Fruit fly (Drosophila melanogaster): ENCODE results near the gene Rab23.
A peak's percentile ranks its signal among the peaks of the same experiment; 100 is the strongest.

Gene Rab23

DNA sequence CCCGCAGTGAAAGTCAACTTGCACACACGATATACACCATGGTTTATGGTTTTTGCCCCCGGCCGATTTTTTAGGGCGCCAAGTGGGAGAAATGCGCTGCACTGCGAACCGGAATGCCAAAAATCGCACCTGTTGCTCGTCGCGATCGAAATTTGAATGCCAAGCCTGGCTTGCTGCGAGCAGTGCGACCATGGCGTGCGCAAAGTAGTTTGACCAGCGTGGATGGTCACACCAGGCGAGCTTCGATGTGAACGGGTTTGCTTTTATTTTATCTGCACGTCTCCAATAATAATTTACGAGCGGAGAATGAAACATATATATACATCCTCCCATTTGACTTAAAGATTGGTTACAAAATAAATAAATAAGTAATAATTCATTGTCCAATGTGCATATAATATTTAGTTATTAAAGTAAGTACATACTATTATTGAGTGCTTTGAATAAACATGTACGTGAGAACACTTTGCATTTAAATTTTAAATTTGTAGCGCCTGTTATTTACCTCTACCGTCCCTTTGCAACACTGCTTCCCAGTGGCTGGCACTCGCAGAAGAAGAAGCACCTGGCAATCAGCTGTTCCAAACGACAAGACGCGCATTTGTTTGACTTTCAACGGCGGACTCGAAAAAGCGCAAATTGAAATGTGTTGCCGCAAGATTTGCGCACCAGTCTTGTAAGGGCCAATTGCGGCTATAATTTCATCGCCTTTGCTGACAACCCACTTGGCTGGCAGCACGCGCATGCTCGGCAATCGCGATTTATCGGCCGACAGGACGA, at the start of gene Rab23, which contains the start of gene plx:
Gene Rab23 (minus strand): TSS at position 166 of the 780 bp plus-strand sequence.
Gene plx (plus strand): TSS at position 587 of the 780 bp plus-strand sequence.
- TF ChIP-seq usp (GFP tag; optimal IDR thresholded peaks at IDR 0.05) (no peak), psq (optimal IDR thresholded peaks at IDR 0.05) (no peak), EcR (GFP tag; optimal IDR thresholded peaks at IDR 0.05) (no peak)

DNA sequence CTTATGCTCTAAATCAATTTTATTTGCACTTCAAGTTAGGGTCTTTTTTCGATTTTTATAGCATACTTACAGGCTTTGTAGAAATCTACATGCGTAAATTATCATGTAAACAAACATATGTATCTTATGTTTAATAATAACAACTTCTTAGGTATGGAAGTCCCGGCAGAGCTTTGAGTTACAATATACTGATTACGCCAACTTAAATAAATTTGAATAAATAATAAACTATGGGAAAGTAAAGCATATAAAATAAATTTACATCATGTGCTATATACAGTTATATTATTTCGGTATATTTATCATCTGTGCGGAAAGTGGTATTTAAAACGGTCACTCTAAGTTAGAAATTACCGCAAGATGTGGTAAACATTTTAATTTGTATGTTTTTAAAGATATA, 47.9 kb upstream of the Rab23 start, which contains the start of gene CG1239:
Gene CG1239 (plus strand): TSS at position 333 of the 400 bp plus-strand sequence.
- TF ChIP-seq Dll (optimal IDR thresholded peaks at IDR 0.05) (no peak), pan (optimal IDR thresholded peaks at IDR 0.05) (no peak), EcR (GFP tag; optimal IDR thresholded peaks at IDR 0.05) (no peak), psq (optimal IDR thresholded peaks at IDR 0.05) (no peak), CG8478 (optimal IDR thresholded peaks at IDR 0.05) (no peak), usp (GFP tag; optimal IDR thresholded peaks at IDR 0.05) (no peak)

DNA sequence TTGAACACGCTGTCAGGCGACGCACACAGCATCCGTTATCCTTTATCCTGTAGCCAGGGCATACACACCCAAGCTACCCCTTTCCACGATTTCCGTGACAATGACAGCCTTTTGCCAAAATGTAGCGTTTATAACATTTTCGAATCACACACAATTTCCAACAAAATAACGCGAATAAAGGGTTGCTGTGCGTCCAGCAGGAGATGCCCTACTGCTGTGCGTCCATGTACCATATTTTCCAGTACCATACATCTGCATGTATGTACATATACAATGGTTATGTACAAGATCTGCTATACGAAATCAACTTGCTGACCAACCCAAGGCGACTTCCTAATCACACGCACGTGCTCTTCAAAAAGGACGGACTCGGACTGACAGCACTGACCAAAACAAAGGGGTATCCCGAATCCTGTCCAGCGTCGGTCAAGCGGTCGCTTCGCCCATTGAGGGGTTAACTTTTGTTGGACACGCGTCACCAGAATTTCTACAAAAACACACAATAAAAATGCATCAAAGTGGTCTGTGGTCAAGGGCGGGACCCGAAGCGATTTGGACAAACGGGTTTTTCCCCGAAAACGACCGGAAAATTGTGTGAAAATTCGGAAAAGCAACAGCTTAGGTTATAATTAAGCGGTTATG, 42.6 kb upstream of the Rab23 start:
- no peak for TF ChIP-seq EcR (GFP tag; optimal IDR thresholded peaks at IDR 0.05)
- no peak for TF ChIP-seq pan (optimal IDR thresholded peaks at IDR 0.05)
- no peak for TF ChIP-seq usp (GFP tag; optimal IDR thresholded peaks at IDR 0.05)
- no peak for TF ChIP-seq psq (optimal IDR thresholded peaks at IDR 0.05)
- no peak for TF ChIP-seq CG8478 (optimal IDR thresholded peaks at IDR 0.05)
- TF ChIP-seq Dll (optimal IDR thresholded peaks at IDR 0.05), result no peak

DNA sequence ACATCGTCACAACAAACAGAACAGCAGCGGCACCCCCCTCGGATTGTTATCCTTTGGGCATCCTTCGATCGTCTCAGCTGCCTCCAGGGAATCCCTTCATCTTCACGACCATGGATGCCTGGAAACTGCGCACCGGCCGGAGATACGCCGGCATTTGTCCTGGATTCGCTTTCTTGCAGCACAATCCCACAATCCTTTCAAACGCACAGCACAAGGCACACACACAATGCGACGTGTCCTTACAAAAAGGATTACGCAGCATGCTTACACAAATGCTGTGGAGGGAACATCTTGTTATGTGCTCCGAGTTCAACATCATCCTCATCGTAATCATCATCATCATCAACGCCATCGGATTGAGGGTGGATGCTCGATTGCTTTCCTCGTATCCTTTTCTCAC, 37.9 kb upstream of the Rab23 start:
- TF ChIP-seq usp (GFP tag; optimal IDR thresholded peaks at IDR 0.05) (no peak), EcR (GFP tag; optimal IDR thresholded peaks at IDR 0.05) (no peak), pan (optimal IDR thresholded peaks at IDR 0.05) (no peak)

DNA sequence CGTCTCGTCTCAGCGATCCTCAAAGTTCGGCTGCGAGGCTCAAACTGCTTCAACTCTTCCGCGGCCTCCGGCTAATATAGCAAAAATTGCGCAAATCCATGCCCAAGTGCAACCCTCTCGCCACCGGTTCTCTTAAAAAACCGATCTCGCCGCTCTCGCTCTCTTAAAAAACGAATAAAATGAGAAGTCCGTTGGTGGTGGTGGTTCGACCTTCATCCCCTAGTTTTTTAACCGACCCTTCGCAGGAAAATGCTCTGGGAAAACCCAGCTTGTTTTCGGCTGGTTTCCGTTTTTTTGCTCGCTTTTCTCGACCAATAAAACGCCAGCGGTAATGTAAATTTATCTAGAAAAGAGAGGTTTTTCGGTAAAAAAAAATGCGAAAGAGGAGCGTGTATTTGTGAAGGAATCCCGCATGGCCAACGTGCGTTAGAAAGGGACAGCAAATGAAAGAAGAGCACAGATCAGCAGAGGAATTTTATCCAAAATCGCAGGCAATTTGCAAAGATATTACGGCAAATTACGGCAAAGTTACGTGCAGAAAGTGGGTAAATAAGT, 31.6 kb upstream of the Rab23 start, which contains the start of gene cas:
Gene cas (minus strand): TSS at position 51 of the 555 bp plus-strand sequence.
- no peak for TF ChIP-seq usp (GFP tag; optimal IDR thresholded peaks at IDR 0.05)
- no peak for TF ChIP-seq EcR (GFP tag; optimal IDR thresholded peaks at IDR 0.05)
- TF ChIP-seq Dll (optimal IDR thresholded peaks at IDR 0.05), result no peak
- TF ChIP-seq pan (optimal IDR thresholded peaks at IDR 0.05), result no peak
- TF ChIP-seq psq (optimal IDR thresholded peaks at IDR 0.05), result no peak
- TF ChIP-seq CG8478 (optimal IDR thresholded peaks at IDR 0.05), result no peak

DNA sequence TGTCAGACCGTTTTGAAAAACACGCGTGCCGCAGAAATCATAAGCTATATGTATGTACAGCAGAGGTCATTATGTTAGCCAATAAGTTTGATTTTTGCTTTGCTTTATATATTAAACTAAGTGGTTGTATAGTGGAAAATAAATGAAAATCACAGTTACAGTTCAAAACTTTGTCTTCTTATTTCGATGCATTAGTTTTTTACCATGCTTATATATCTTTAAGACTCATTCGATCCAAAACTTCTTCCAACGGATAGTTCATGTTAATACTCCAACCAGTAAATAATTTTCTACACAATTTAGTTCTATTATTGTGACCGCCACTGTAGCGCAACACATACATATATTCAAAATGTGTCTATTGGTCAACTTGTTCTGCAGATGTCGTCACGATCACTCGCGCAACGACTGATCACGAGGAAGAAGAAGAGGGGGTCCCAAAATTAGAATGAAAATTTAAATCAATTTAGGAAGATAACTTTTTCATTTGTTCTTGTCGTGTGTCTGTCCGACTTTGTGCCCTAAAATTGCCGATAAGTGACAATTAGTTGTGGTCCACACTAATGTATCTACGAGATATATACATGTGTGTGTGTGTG, 20.3 kb upstream of the Rab23 start:
- no peak for TF ChIP-seq psq (optimal IDR thresholded peaks at IDR 0.05)

DNA sequence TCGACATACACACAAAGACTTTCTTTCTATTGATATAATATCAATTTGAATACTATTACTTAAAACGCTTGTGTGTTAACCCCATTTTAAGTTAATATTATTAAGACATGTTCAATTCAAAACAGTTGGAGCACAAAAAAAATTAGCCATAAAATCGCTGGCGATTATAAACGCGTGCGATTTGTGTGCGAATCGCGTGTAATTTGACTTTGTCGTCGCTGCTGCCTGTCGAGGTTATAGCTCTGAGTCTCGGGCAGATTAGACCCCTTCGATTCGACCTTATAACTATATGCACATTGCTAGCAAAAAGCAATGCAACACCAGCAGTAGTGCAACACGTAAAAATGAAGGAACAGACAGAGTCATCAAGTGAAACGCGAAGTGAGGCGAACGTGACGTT, 19.7 kb upstream of the Rab23 start:
- no peak for TF ChIP-seq pan (optimal IDR thresholded peaks at IDR 0.05)
- TF ChIP-seq CG8478 (optimal IDR thresholded peaks at IDR 0.05), result no peak
- TF ChIP-seq EcR (GFP tag; optimal IDR thresholded peaks at IDR 0.05), result no peak
- no peak for TF ChIP-seq usp (GFP tag; optimal IDR thresholded peaks at IDR 0.05)
- no peak for TF ChIP-seq Dll (optimal IDR thresholded peaks at IDR 0.05)
- TF ChIP-seq psq (optimal IDR thresholded peaks at IDR 0.05), result no peak

DNA sequence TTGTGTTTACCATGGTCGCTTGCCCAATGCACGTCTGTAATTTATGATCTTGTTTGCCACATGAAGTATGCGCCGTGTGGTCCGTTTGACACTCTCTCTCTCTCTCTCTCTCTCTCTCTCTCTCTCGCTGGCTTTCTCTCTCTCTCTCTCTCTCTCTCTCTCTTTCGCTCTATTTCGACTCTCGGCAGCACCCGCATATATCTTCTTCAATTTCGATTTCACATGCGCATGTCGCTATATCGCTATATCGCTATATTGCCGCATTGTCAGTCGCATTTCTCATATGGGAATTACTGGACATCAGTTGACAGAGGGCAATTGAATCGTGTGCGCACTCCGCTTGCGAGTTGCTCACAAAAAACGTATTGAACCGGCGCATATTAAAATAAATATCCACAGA, 15.9 kb upstream of the Rab23 start:
- no peak for TF ChIP-seq EcR (GFP tag; optimal IDR thresholded peaks at IDR 0.05)
- no peak for TF ChIP-seq usp (GFP tag; optimal IDR thresholded peaks at IDR 0.05)
- peak; percentile 74 for TF ChIP-seq Dll (optimal IDR thresholded peaks at IDR 0.05)
- TF ChIP-seq CG8478 (optimal IDR thresholded peaks at IDR 0.05), result no peak
- no peak for TF ChIP-seq psq (optimal IDR thresholded peaks at IDR 0.05)
- TF ChIP-seq pan (optimal IDR thresholded peaks at IDR 0.05), result no peak

DNA sequence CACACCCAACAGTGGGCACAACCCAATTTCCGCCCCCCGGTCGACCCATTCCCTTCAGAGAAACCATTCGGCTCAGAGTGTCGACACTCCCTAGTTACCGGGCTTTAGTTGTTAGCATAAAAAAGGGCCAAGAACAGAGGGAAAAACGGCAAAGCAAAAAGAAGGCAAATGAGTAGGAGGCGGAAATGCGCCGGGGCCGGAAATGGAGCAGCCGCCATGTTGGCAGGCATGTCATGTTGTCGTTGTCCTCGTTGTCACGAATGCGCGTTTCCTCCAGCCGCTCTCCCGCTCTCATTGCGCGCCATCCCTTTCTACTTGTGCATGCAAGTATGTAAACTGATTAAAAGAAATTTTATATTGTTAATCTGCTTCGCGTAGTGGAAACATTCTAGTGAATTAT, 11.2 kb upstream of the Rab23 start:
- no peak for TF ChIP-seq pan (optimal IDR thresholded peaks at IDR 0.05)
- TF ChIP-seq EcR (GFP tag; optimal IDR thresholded peaks at IDR 0.05), result no peak
- TF ChIP-seq psq (optimal IDR thresholded peaks at IDR 0.05), result no peak

DNA sequence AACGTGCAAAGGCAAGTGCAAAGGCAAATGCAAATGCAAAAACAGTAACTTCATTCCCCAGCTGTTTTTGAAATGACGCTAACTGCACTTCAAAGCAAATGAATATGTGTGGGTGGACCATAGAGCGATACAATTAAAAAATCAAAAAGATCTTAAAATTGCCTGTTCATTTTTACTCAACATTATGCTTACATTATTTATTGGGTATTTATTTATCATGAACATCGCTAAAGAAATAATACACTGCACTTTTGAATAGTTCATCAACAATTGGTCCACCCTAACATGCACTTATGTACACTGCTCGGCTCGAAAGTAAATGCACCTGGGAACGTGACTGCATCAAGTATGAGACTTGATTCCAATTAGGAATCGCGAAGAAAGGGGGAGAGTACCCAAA, 9.2 kb upstream of the Rab23 start:
- TF ChIP-seq EcR (GFP tag; optimal IDR thresholded peaks at IDR 0.05), result no peak
- no peak for TF ChIP-seq psq (optimal IDR thresholded peaks at IDR 0.05)

DNA sequence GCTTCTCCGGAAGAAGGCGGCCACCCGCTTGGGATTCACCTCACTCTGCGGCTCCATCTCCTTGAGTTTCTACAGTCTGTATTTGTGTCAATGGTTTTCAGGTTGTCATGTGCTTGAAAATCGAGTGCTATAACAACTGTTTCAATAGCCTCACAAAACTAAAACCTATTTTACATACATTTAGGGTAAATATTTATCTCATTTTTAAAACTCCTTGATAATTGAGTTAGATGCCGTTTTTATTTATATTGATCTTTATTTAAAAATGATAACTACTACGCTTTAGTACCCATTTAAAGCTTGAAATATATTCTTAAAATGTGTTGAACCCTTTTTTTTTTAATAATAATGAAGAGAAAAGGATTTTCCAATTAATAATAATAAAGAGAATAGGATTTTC, 8.0 kb upstream of the Rab23 start, which contains the start of gene CG2104:
Gene CG2104 (minus strand): TSS at position 101 of the 400 bp plus-strand sequence.
- TF ChIP-seq EcR (GFP tag; optimal IDR thresholded peaks at IDR 0.05), result no peak
- no peak for TF ChIP-seq psq (optimal IDR thresholded peaks at IDR 0.05)
- no peak for TF ChIP-seq CG8478 (optimal IDR thresholded peaks at IDR 0.05)
- TF ChIP-seq pan (optimal IDR thresholded peaks at IDR 0.05), result no peak
- TF ChIP-seq usp (GFP tag; optimal IDR thresholded peaks at IDR 0.05), result no peak
- no peak for TF ChIP-seq Dll (optimal IDR thresholded peaks at IDR 0.05)

DNA sequence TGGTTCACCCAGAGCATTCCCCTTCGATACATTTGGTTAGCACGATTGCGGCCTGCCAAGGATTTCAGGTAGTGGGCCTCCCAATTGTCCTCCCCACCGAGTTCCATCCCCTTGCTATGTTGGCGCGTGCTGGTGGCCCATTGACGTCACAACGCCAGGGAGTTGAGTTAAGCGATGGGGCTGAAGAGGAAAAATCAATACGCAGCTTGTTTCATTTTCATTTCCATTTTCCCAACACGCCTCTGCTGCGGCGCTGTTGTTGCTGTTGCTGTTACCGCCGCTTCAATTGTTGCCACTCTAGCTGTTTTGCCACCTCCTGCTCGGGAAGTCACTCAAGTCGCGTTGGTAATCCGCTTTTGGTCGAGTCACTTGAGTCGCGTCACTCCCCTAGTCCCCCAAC, 5.8 kb upstream of the Rab23 start:
- TF ChIP-seq pan (optimal IDR thresholded peaks at IDR 0.05), result no peak
- no peak for TF ChIP-seq EcR (GFP tag; optimal IDR thresholded peaks at IDR 0.05)
- no peak for TF ChIP-seq usp (GFP tag; optimal IDR thresholded peaks at IDR 0.05)
- no peak for TF ChIP-seq CG8478 (optimal IDR thresholded peaks at IDR 0.05)
- no peak for TF ChIP-seq psq (optimal IDR thresholded peaks at IDR 0.05)
- TF ChIP-seq Dll (optimal IDR thresholded peaks at IDR 0.05), result no peak

All from whole organism.